Worm (Caenorhabditis elegans) whole organism, L4 larva: ENCODE data around the gene glr-7.
A peak's percentile ranks its signal among the peaks of the same experiment; 100 is the strongest.

Source experiments
- F10B5.3 ChIP-seq: sonication (generic microtip); optimal IDR thresholded peaks from 2 replicates; lab custom pipeline; 2016; ENCODE audit warnings: mild to moderate bottlenecking, missing genetic modification characterization, missing compliant biosample characterization
- F44E2.7 ChIP-seq: fragments of 200-800 bp; sonication (Bioruptor generic); IDR thresholded peaks from 2 replicates; pipeline ENCODE4 v2.1.2; 2022; ENCODE audit warnings: missing genetic modification characterization, missing compliant biosample characterization
- R02D3.7 ChIP-seq: fragments of 150-350 bp; sonication (generic microtip); optimal IDR thresholded peaks from 3 replicates; lab custom pipeline; 2014; ENCODE audit warnings: missing biosample characterization, missing genetic modification characterization
- T20F7.1 ChIP-seq: fragments of 200-800 bp; sonication (Bioruptor generic); optimal IDR thresholded peaks from 2 replicates; lab custom pipeline; 2018; ENCODE audit warnings: mild to moderate bottlenecking, missing genetic modification characterization, missing compliant biosample characterization
- Y105C5A.15 ChIP-seq: fragments of 200-800 bp; sonication (Bioruptor generic); IDR thresholded peaks from 2 replicates; pipeline ENCODE4 v1.3.6; 2022; ENCODE audit warnings: missing genetic modification characterization, missing compliant biosample characterization
- aha-1 ChIP-seq: fragments of 150-350 bp; peaks from one replicate; lab custom pipeline; 2014; ENCODE audit warnings: missing biosample characterization, missing genetic modification characterization
- arid-1 ChIP-seq: fragments of 200-800 bp; sonication (Bioruptor generic); conservative IDR thresholded peaks from 2 replicates; pipeline ENCODE4 v1.3.6; 2022; ENCODE audit warnings: missing genetic modification reagents, missing genetic modification characterization, missing compliant biosample characterization
- ceh-82 ChIP-seq: sonication (generic microtip); optimal IDR thresholded peaks from 2 replicates; lab custom pipeline; 2017; ENCODE audit warnings: missing biosample characterization, missing genetic modification characterization
- ctbp-1 ChIP-seq: fragments of 200-800 bp; sonication (Bioruptor generic); IDR thresholded peaks from 2 replicates; pipeline ENCODE4 v1.3.6; 2022; ENCODE audit warnings: missing genetic modification reagents, missing genetic modification characterization, missing compliant biosample characterization
- duxl-1 ChIP-seq: sonication (generic microtip); optimal IDR thresholded peaks from 2 replicates; lab custom pipeline; 2016; ENCODE audit warnings: mild to moderate bottlenecking, missing genetic modification characterization, moderate library complexity, missing compliant biosample characterization; ENCODE audit not compliant: poor library complexity
- fkh-10 ChIP-seq: fragments of 150-350 bp; optimal IDR thresholded peaks from 2 replicates; lab custom pipeline; 2014; ENCODE audit warnings: missing biosample characterization, missing genetic modification reagents, missing genetic modification characterization
- hlh-11 ChIP-seq: fragments of 200-800 bp; sonication (Bioruptor generic); optimal IDR thresholded peaks from 2 replicates; lab custom pipeline; 2018; ENCODE audit warnings: mild to moderate bottlenecking, missing genetic modification characterization, missing compliant biosample characterization
- hlh-30 ChIP-seq: sonication (generic microtip); optimal IDR thresholded peaks from 2 replicates; lab custom pipeline; 2017; ENCODE audit warnings: antibody characterized with exemption, mild to moderate bottlenecking, missing genetic modification characterization, missing compliant biosample characterization; ENCODE audit not compliant: insufficient read depth
- hmg-1.1 ChIP-seq: fragments of 200-800 bp; sonication (Bioruptor generic); IDR thresholded peaks from 2 replicates; pipeline ENCODE4 v1.3.6; 2022; ENCODE audit warnings: missing genetic modification reagents, missing genetic modification characterization, missing compliant biosample characterization
- lim-7 ChIP-seq: fragments of 200-800 bp; sonication (Bioruptor generic); IDR thresholded peaks from 2 replicates; pipeline ENCODE4 v1.3.6; 2022; ENCODE audit warnings: missing genetic modification characterization, missing compliant biosample characterization
- lin-1 ChIP-seq: fragments of 200-800 bp; sonication (Bioruptor generic); IDR thresholded peaks from 2 replicates; pipeline ENCODE4 v1.3.6; 2022; ENCODE audit warnings: missing genetic modification reagents, missing genetic modification characterization, missing compliant biosample characterization
- lin-39 ChIP-seq: fragments of 150-350 bp; optimal IDR thresholded peaks from 2 replicates; lab custom pipeline; 2014; ENCODE audit warnings: missing biosample characterization, missing genetic modification reagents, missing genetic modification characterization
- madf-9 ChIP-seq: fragments of 200-800 bp; sonication (Bioruptor generic); conservative IDR thresholded peaks from 2 replicates; pipeline ENCODE4 v1.3.6; 2022; ENCODE audit warnings: missing genetic modification reagents, missing genetic modification characterization, missing compliant biosample characterization
- mdl-1 ChIP-seq, 2 experiments: fragments of 150-350 bp in 1 of 2; sonication (generic microtip) in 1 of 2; optimal IDR thresholded peaks; 2 replicates each; lab custom pipeline; 2014 to 2017; ENCODE audit warnings: missing biosample characterization in 2 of 2, missing genetic modification characterization in 2 of 2
- mep-1 ChIP-seq: fragments of 150-350 bp; sonication (generic microtip); optimal IDR thresholded peaks from 3 replicates; lab custom pipeline; 2014; ENCODE audit warnings: missing biosample characterization, missing genetic modification characterization
- mxl-3 ChIP-seq: fragments of 200-800 bp; sonication (Bioruptor generic); optimal IDR thresholded peaks from 2 replicates; lab custom pipeline; 2018; ENCODE audit warnings: mild to moderate bottlenecking, missing genetic modification characterization, missing compliant biosample characterization
- nhr-237 ChIP-seq: sonication (generic microtip); optimal IDR thresholded peaks from 2 replicates; lab custom pipeline; 2017; ENCODE audit warnings: missing biosample characterization, missing genetic modification characterization
- nhr-25 ChIP-seq: sonication (generic microtip); optimal IDR thresholded peaks from 2 replicates; lab custom pipeline; 2017; ENCODE audit warnings: missing genetic modification characterization, mild to moderate bottlenecking, missing compliant biosample characterization, antibody characterized with exemption, moderate library complexity, borderline replicate concordance; ENCODE audit not compliant: insufficient read depth
- nhr-28 ChIP-seq: fragments of 150-350 bp; optimal IDR thresholded peaks from 2 replicates; lab custom pipeline; 2014; ENCODE audit warnings: missing biosample characterization, missing genetic modification characterization
- nhr-48 ChIP-seq: sonication (generic microtip); optimal IDR thresholded peaks from 2 replicates; lab custom pipeline; 2016; ENCODE audit warnings: mild to moderate bottlenecking, missing genetic modification characterization, missing compliant biosample characterization
- nhr-77 ChIP-seq: fragments of 150-350 bp; optimal IDR thresholded peaks from 2 replicates; lab custom pipeline; 2014; ENCODE audit warnings: missing biosample characterization, missing genetic modification characterization
- pqm-1 ChIP-seq: sonication (generic microtip); optimal IDR thresholded peaks from 2 replicates; lab custom pipeline; 2017; ENCODE audit warnings: missing biosample characterization, missing genetic modification characterization
- saeg-2 ChIP-seq: fragments of 200-800 bp; sonication (Bioruptor generic); IDR thresholded peaks from 2 replicates; pipeline ENCODE4 v1.3.6; 2022; ENCODE audit warnings: missing genetic modification reagents, missing genetic modification characterization, missing compliant biosample characterization
- sdz-12 ChIP-seq: fragments of 200-800 bp; sonication (Bioruptor generic); optimal IDR thresholded peaks from 2 replicates; lab custom pipeline; 2018; ENCODE audit warnings: mild to moderate bottlenecking, missing genetic modification characterization, missing compliant biosample characterization
- set-16 ChIP-seq: fragments of 200-800 bp; sonication (Bioruptor generic); IDR thresholded peaks from 2 replicates; pipeline ENCODE4 v1.3.6; 2022; ENCODE audit warnings: missing genetic modification reagents, missing genetic modification characterization, missing compliant biosample characterization
- spr-3 ChIP-seq: fragments of 200-800 bp; sonication (Bioruptor generic); optimal IDR thresholded peaks from 2 replicates; lab custom pipeline; 2018; ENCODE audit warnings: mild to moderate bottlenecking, missing genetic modification characterization, missing compliant biosample characterization
- unc-62 ChIP-seq, 3 experiments: fragments of 150-350 bp in 1 of 3; sonication (generic microtip); optimal IDR thresholded peaks in 2 of 3; peaks in 1 of 3; 1 replicate in 1 of 3; 2 replicates in 2 of 3; lab custom pipeline; 2014 to 2017; ENCODE audit warnings: missing biosample characterization in 3 of 3, missing genetic modification characterization in 3 of 3, missing genetic modification reagents in 3 of 3, missing genotype in 1 of 3
- zfp-3 ChIP-seq: fragments of 200-800 bp; sonication (Bioruptor generic); conservative IDR thresholded peaks from 2 replicates; pipeline ENCODE4 v1.3.6; 2022; ENCODE audit warnings: missing genetic modification reagents, missing genetic modification characterization, missing compliant biosample characterization
- zip-2 ChIP-seq: fragments of 150-350 bp; optimal IDR thresholded peaks from 2 replicates; lab custom pipeline; 2014; ENCODE audit warnings: missing biosample characterization, missing genetic modification characterization
- ztf-7 ChIP-seq: fragments of 150-350 bp; optimal IDR thresholded peaks from 2 replicates; lab custom pipeline; 2014; ENCODE audit warnings: missing biosample characterization, missing genetic modification characterization

glr-7 gene

ce11 chrX:2401883-2402282, 17.8 kb downstream of the glr-7 start, which contains the start of gene dhhc-9 (continued):
- TF ChIP-seq F10B5.3 (tag; lab: Kevin White, UChicago) (peak; percentile 47), nhr-25 (tag; lab: Kevin White, UChicago) (no peak), lin-1 (GFP tag; lab: Robert Waterston, UW) (no peak), sdz-12 (no peak), hlh-30 (tag; lab: Kevin White, UChicago) (peak; percentile 68), hmg-1.1 (GFP tag; lab: Robert Waterston, UW) (peak; percentile 93), T20F7.1 (GFP tag; lab: Kevin White, UChicago) (no peak), aha-1 (tag; lab: Kevin White, UChicago) (no peak), lin-39 (tag; lab: Kevin White, UChicago) (no peak), nhr-28 (tag; lab: Kevin White, UChicago) (peak; percentile 56), mdl-1 (tag; optimal IDR thresholded peaks at IDR 0.05; lab: Kevin White, UChicago) (peak in 1 of 2 experiments; percentile 11), ceh-82 (tag; lab: Kevin White, UChicago) (no peak), duxl-1 (tag; lab: Kevin White, UChicago) (peak; percentile 54), ctbp-1 (GFP tag; lab: Robert Waterston, UW) (no peak), arid-1 (GFP tag; lab: Robert Waterston, UW) (no peak), zip-2 (peak; percentile 4), pqm-1 (no peak), spr-3 (GFP tag; lab: Kevin White, UChicago) (no peak), unc-62 (GFP tag; optimal IDR thresholded peaks at IDR 0.05 in 1 of 2; lab: Kevin White, UChicago) (peak in 1 of 2 experiments; percentile 89), unc-62 (tag; optimal IDR thresholded peaks at IDR 0.05; lab: Kevin White, UChicago) (no peak)

ce11 chrX:2394983-2395382, 24.7 kb downstream of the glr-7 start, which contains the start of gene C43H6.6:
Gene C43H6.6 (plus strand): TSS chrX:2395283.
- TF ChIP-seq zfp-3 = no peak
- TF ChIP-seq R02D3.7 (tag; lab: Kevin White, UChicago) = no peak
- TF ChIP-seq F44E2.7 (GFP tag; lab: Robert Waterston, UW) = no peak
- no peak for TF ChIP-seq hlh-11 (tag; lab: Kevin White, UChicago)
- TF ChIP-seq set-16 (GFP tag; lab: Robert Waterston, UW) = no peak

- TF ChIP-seq aha-1 (tag; lab: Kevin White, UChicago) (peak; percentile 94), nhr-28 (tag; lab: Kevin White, UChicago) (peak; percentile 14), lim-7 (no peak), saeg-2 (no peak), mxl-3 (GFP tag; lab: Kevin White, UChicago) (peak; percentile 46), spr-3 (GFP tag; lab: Kevin White, UChicago) (no peak), hlh-30 (tag; lab: Kevin White, UChicago) (peak; percentile 26), nhr-77 (tag; lab: Kevin White, UChicago) (no peak)
These were observed 32.6 kb downstream of the glr-7 start for ce11 chrX:2386922-2387566.

ce11 chrX:2385453-2385852, 34.2 kb downstream of the glr-7 start, which contains the start of gene F47G3.1:
Gene F47G3.1 (plus strand): TSS chrX:2385753.
- TF ChIP-seq F10B5.3 (tag; lab: Kevin White, UChicago) (no peak), nhr-237 (tag; lab: Kevin White, UChicago) (no peak), mxl-3 (GFP tag; lab: Kevin White, UChicago) (peak; percentile 43), fkh-10 (no peak), aha-1 (tag; lab: Kevin White, UChicago) (peak; percentile 16), ztf-7 (no peak), hlh-11 (tag; lab: Kevin White, UChicago) (peak; percentile 34), madf-9 (GFP tag; lab: Robert Waterston, UW) (0 out of 2 replicates have a peak, but pooled peaks have one; percentile 28), mep-1 (tag; lab: Kevin White, UChicago) (no peak), unc-62 (GFP tag; optimal IDR thresholded peaks at IDR 0.05 in 1 of 2; lab: Kevin White, UChicago) (no peak), unc-62 (tag; optimal IDR thresholded peaks at IDR 0.05; lab: Kevin White, UChicago) (no peak), nhr-48 (tag; lab: Kevin White, UChicago) (no peak), Y105C5A.15 (GFP tag; lab: Robert Waterston, UW) (no peak)
